Worm (Caenorhabditis elegans) whole organism, early embryonic: ENCODE measurements around the gene C44B11.6.

Experiments
- B0310.2 ChIP-seq: sonication (generic microtip); optimal IDR thresholded peaks from 2 replicates; lab custom pipeline; 2016; ENCODE audit warnings: mild to moderate bottlenecking, missing genetic modification characterization, missing compliant biosample characterization
- F13C5.2 ChIP-seq: sonication (generic microtip); optimal IDR thresholded peaks from 2 replicates; lab custom pipeline; 2017; ENCODE audit warnings: mild to moderate bottlenecking, missing genetic modification characterization, inconsistent platforms, missing compliant biosample characterization
- aly-1 ChIP-seq: sonication (generic microtip); optimal IDR thresholded peaks from 2 replicates; lab custom pipeline; 2016; ENCODE audit warnings: missing genetic modification characterization, missing compliant biosample characterization
- ama-1 ChIP-seq: fragments of 150-350 bp; optimal IDR thresholded peaks from 2 replicates; lab custom pipeline; 2014
- ceh-36 ChIP-seq: sonication (generic microtip); optimal IDR thresholded peaks from 2 replicates; lab custom pipeline; 2016; ENCODE audit warnings: missing genetic modification characterization, inconsistent platforms, missing compliant biosample characterization
- flt-1 ChIP-seq: fragments of 200-800 bp; sonication (Bioruptor generic); IDR thresholded peaks from 2 replicates; pipeline ENCODE4 v1.3.6; 2022; ENCODE audit warnings: missing genetic modification characterization, missing compliant biosample characterization
- hmbx-1 ChIP-seq: sonication (generic microtip); optimal IDR thresholded peaks from 2 replicates; lab custom pipeline; 2016; ENCODE audit warnings: mild to moderate bottlenecking, missing genetic modification characterization, missing compliant biosample characterization
- hmg-4 ChIP-seq: fragments of 200-800 bp; sonication (Bioruptor generic); optimal IDR thresholded peaks from 2 replicates; lab custom pipeline; 2018; ENCODE audit warnings: mild to moderate bottlenecking, missing genetic modification characterization, missing compliant biosample characterization
- pes-1 ChIP-seq: fragments of 200-800 bp; sonication (Bioruptor generic); IDR thresholded peaks from 2 replicates; pipeline ENCODE4 v1.3.6; 2022; ENCODE audit warnings: missing genetic modification reagents, missing genetic modification characterization, missing compliant biosample characterization
- scrt-1 ChIP-seq: fragments of 200-800 bp; sonication (Bioruptor generic); IDR thresholded peaks from 2 replicates; pipeline ENCODE4 v1.3.6; 2022; ENCODE audit warnings: missing genetic modification characterization, missing compliant biosample characterization
- sea-1 ChIP-seq: fragments of 200-800 bp; sonication (Bioruptor generic); conservative IDR thresholded peaks from 2 replicates; pipeline ENCODE4 v1.3.6; 2022; ENCODE audit warnings: missing genetic modification characterization, missing compliant biosample characterization
- tbx-11 ChIP-seq: fragments of 200-800 bp; sonication (Bioruptor generic); IDR thresholded peaks from 2 replicates; pipeline ENCODE4 v1.3.6; 2022; ENCODE audit warnings: missing genetic modification characterization, missing compliant biosample characterization
- tbx-37 ChIP-seq: fragments of 200-800 bp; sonication (Bioruptor generic); conservative IDR thresholded peaks from 2 replicates; pipeline ENCODE4 v1.3.6; 2022; ENCODE audit warnings: missing genetic modification reagents, missing genetic modification characterization, missing compliant biosample characterization
- tra-4 ChIP-seq: sonication (generic microtip); optimal IDR thresholded peaks from 2 replicates; lab custom pipeline; 2017; ENCODE audit warnings: missing genetic modification characterization, missing compliant biosample characterization

- TF ChIP-seq tra-4 (tag; lab: Kevin White, UChicago) = no peak
- TF ChIP-seq flt-1 (GFP tag; lab: Robert Waterston, UW) = no peak
- no peak for TF ChIP-seq ama-1
- TF ChIP-seq hmbx-1 (tag; lab: Kevin White, UChicago) = no peak
- no peak for TF ChIP-seq aly-1 (tag; lab: Kevin White, UChicago)
- TF ChIP-seq ceh-36 (tag; lab: Kevin White, UChicago) = no peak
- no peak for TF ChIP-seq sea-1
- TF ChIP-seq B0310.2 (tag; lab: Kevin White, UChicago) = no peak
- no peak for TF ChIP-seq tbx-37 (GFP tag; lab: Robert Waterston, UW)
- TF ChIP-seq F13C5.2 (tag; lab: Kevin White, UChicago) = no peak
- TF ChIP-seq scrt-1 = no peak
- no peak for TF ChIP-seq tbx-11 (GFP tag; lab: Robert Waterston, UW)
- no peak for TF ChIP-seq hmg-4 (GFP tag; lab: Kevin White, UChicago)
- TF ChIP-seq pes-1 (GFP tag; lab: Robert Waterston, UW) = no peak
Measured at ce11 chrIII:3163448-3163847, 10.5 kb downstream of the C44B11.6 start.
